Worm (Caenorhabditis elegans) whole organism, L4/young adult: Measurements from ENCODE around the gene Y36E3A.2.

ENCODE experiments used
- W03F9.2 ChIP-seq: fragments of 150-350 bp; optimal IDR thresholded peaks from 2 replicates; lab custom pipeline; 2014; ENCODE audit warnings: missing biosample characterization, missing genetic modification characterization
- dao-5 ChIP-seq: sonication (generic microtip); optimal IDR thresholded peaks from 2 replicates; lab custom pipeline; 2016; ENCODE audit warnings: missing genotype, missing genetic modification characterization, moderate library complexity, missing compliant biosample characterization
- him-1 ChIP-seq: sonication (generic microtip); optimal IDR thresholded peaks from 2 replicates; lab custom pipeline; 2016; ENCODE audit warnings: missing genotype, missing genetic modification reagents, missing genetic modification characterization, missing compliant biosample characterization

- TF ChIP-seq W03F9.2 (no peak), him-1 (tag; lab: Kevin White, UChicago) (no peak), dao-5 (tag; lab: Kevin White, UChicago) (no peak)
Measured at ce11 chrV:15434647-15435046, 8.8 kb downstream of the Y36E3A.2 start.
